Fruit fly (Drosophila melanogaster): ENCODE results near the gene Cyp6a18.

Cyp6a18 gene

dm6 chr3R:27478375-27478774 lies at the start of gene Cyp6a18:
Gene Cyp6a18, plus strand, starts transcription at chr3R:27478675.
- TF ChIP-seq psq (optimal IDR thresholded peaks at IDR 0.05) (no peak), insv (optimal IDR thresholded peaks at IDR 0.05) (no peak), Myc (optimal IDR thresholded peaks at IDR 0.05) (no peak), ttk (optimal IDR thresholded peaks at IDR 0.05) (no peak), Sin3A (optimal IDR thresholded peaks at IDR 0.05) (no peak), h (optimal IDR thresholded peaks at IDR 0.05) (no peak)

dm6 chr3R:27437308-27437707 lies 41.2 kb upstream of the Cyp6a18 start, which contains the start of gene side:
Gene side, minus strand, starts transcription at chr3R:27437482.
- TF ChIP-seq Myc (optimal IDR thresholded peaks at IDR 0.05) (no peak), psq (optimal IDR thresholded peaks at IDR 0.05) (no peak), insv (optimal IDR thresholded peaks at IDR 0.05) (no peak), ttk (optimal IDR thresholded peaks at IDR 0.05) (no peak), Sin3A (optimal IDR thresholded peaks at IDR 0.05) (no peak), h (optimal IDR thresholded peaks at IDR 0.05) (no peak)

dm6 chr3R:27438370-27438769 lies 40.1 kb upstream of the Cyp6a18 start:
- TF ChIP-seq Myc (optimal IDR thresholded peaks at IDR 0.05) (no peak), Sin3A (optimal IDR thresholded peaks at IDR 0.05) (no peak), ttk (optimal IDR thresholded peaks at IDR 0.05) (no peak), psq (optimal IDR thresholded peaks at IDR 0.05) (no peak), h (optimal IDR thresholded peaks at IDR 0.05) (no peak), insv (optimal IDR thresholded peaks at IDR 0.05) (no peak)

dm6 chr3R:27440012-27440411 lies 38.5 kb upstream of the Cyp6a18 start, which contains the start of gene CG43447:
Gene CG43447, plus strand, starts transcription at chr3R:27440312.
- TF ChIP-seq psq (optimal IDR thresholded peaks at IDR 0.05) (no peak), insv (optimal IDR thresholded peaks at IDR 0.05) (no peak), h (optimal IDR thresholded peaks at IDR 0.05) (no peak), Sin3A (optimal IDR thresholded peaks at IDR 0.05) (no peak), Myc (optimal IDR thresholded peaks at IDR 0.05) (no peak), ttk (optimal IDR thresholded peaks at IDR 0.05) (no peak)

dm6 chr3R:27440628-27441027 lies 37.8 kb upstream of the Cyp6a18 start, which contains the start of gene CG44290:
Gene CG44290, minus strand, starts transcription at chr3R:27440944.
- TF ChIP-seq psq (optimal IDR thresholded peaks at IDR 0.05) = no peak

dm6 chr3R:27441219-27441808 lies 37.2 kb upstream of the Cyp6a18 start:
- TF ChIP-seq h (optimal IDR thresholded peaks at IDR 0.05) (no peak), Sin3A (optimal IDR thresholded peaks at IDR 0.05) (no peak), Myc (optimal IDR thresholded peaks at IDR 0.05) (no peak), ttk (optimal IDR thresholded peaks at IDR 0.05) (no peak), psq (optimal IDR thresholded peaks at IDR 0.05) (no peak)

- TF ChIP-seq ttk (optimal IDR thresholded peaks at IDR 0.05) (no peak), insv (optimal IDR thresholded peaks at IDR 0.05) (no peak), h (optimal IDR thresholded peaks at IDR 0.05) (no peak), Sin3A (optimal IDR thresholded peaks at IDR 0.05) (no peak)
These were observed 35.9 kb upstream of the Cyp6a18 start for dm6 chr3R:27442483-27442979.

dm6 chr3R:27445311-27445710 lies 33.2 kb upstream of the Cyp6a18 start:
- TF ChIP-seq ttk (optimal IDR thresholded peaks at IDR 0.05) (no peak), Sin3A (optimal IDR thresholded peaks at IDR 0.05) (no peak), h (optimal IDR thresholded peaks at IDR 0.05) (no peak), Myc (optimal IDR thresholded peaks at IDR 0.05) (no peak), insv (optimal IDR thresholded peaks at IDR 0.05) (no peak), psq (optimal IDR thresholded peaks at IDR 0.05) (no peak)

dm6 chr3R:27462917-27463316 lies 15.6 kb upstream of the Cyp6a18 start:
- TF ChIP-seq h (optimal IDR thresholded peaks at IDR 0.05) (no peak), psq (optimal IDR thresholded peaks at IDR 0.05) (no peak)

- no peak for TF ChIP-seq Sin3A (optimal IDR thresholded peaks at IDR 0.05)
- no peak for TF ChIP-seq Myc (optimal IDR thresholded peaks at IDR 0.05)
These were observed 14.6 kb upstream of the Cyp6a18 start, which contains the start of gene CG13978 for dm6 chr3R:27463889-27464288. Gene CG13978, plus strand, starts transcription at chr3R:27464189.

- no peak for TF ChIP-seq h (optimal IDR thresholded peaks at IDR 0.05)
These were observed 968 bp upstream of the Cyp6a18 start for dm6 chr3R:27477507-27477906.

dm6 chr3R:27487627-27488026 lies 9.2 kb downstream of the Cyp6a18 start, which contains the start of gene Gr98a:
Gene Gr98a, plus strand, starts transcription at chr3R:27487927.
- TF ChIP-seq Sin3A (optimal IDR thresholded peaks at IDR 0.05) = no peak

dm6 chr3R:27497616-27498015 lies 19.1 kb downstream of the Cyp6a18 start:
- TF ChIP-seq insv (optimal IDR thresholded peaks at IDR 0.05) (no peak), Myc (optimal IDR thresholded peaks at IDR 0.05) (no peak), h (optimal IDR thresholded peaks at IDR 0.05) (no peak), ttk (optimal IDR thresholded peaks at IDR 0.05) (no peak), Sin3A (optimal IDR thresholded peaks at IDR 0.05) (no peak), psq (optimal IDR thresholded peaks at IDR 0.05) (no peak)

- TF ChIP-seq insv (optimal IDR thresholded peaks at IDR 0.05) (no peak), h (optimal IDR thresholded peaks at IDR 0.05) (no peak), Myc (optimal IDR thresholded peaks at IDR 0.05) (no peak), Sin3A (optimal IDR thresholded peaks at IDR 0.05) (no peak), ttk (optimal IDR thresholded peaks at IDR 0.05) (no peak), psq (optimal IDR thresholded peaks at IDR 0.05) (no peak)
These were observed 23.5 kb downstream of the Cyp6a18 start, which contains the start of gene CG43139 for dm6 chr3R:27501938-27502337. Gene CG43139, minus strand, starts transcription at chr3R:27502025.
